Worm (Caenorhabditis elegans): ENCODE results near the gene Y34B4A.7.
A peak's percentile ranks its signal among the peaks of the same experiment; 100 is the strongest.

The Y34B4A.7 gene

ce11 chrX:5244041-5244440 is at the start of gene Y34B4A.7:
TSS of gene Y34B4A.7 (plus strand) at chrX:5244337.
- peak; percentile 39 for TF ChIP-seq lsy-2 (tag; optimal IDR thresholded peaks at IDR 0.05)
- TF ChIP-seq bed-3 (GFP tag; optimal IDR thresholded peaks at IDR 0.05), result no peak
- TF ChIP-seq mep-1 (tag; optimal IDR thresholded peaks at IDR 0.05), result peak; percentile 23
- no peak for TF ChIP-seq cnd-1 (tag; optimal IDR thresholded peaks at IDR 0.05)
- no peak for TF ChIP-seq tbx-8 (GFP tag; optimal IDR thresholded peaks at IDR 0.05)
- no peak for TF ChIP-seq M03D4.4 (tag; optimal IDR thresholded peaks at IDR 0.05)
- TF ChIP-seq sptf-1 (tag; optimal IDR thresholded peaks at IDR 0.05), result peak; percentile 6
- peak; percentile 28 for TF ChIP-seq hlh-1 (tag; optimal IDR thresholded peaks at IDR 0.05)
- TF ChIP-seq elt-1 (tag; optimal IDR thresholded peaks at IDR 0.05; ENCODE audit: borderline replicate concordance, insufficient read depth), result no peak
- peak; percentile 51 for TF ChIP-seq pha-4 (tag; optimal IDR thresholded peaks at IDR 0.05)
- TF ChIP-seq blmp-1 (tag; optimal IDR thresholded peaks at IDR 0.05), result no peak
- TF ChIP-seq flh-1 (GFP tag; optimal IDR thresholded peaks at IDR 0.05), result no peak
- peak; percentile 76 for TF ChIP-seq lin-13 (tag; optimal IDR thresholded peaks at IDR 0.05)
- no peak for TF ChIP-seq mls-2 (tag; optimal IDR thresholded peaks at IDR 0.05)

ce11 chrX:5195462-5196160 is 48.5 kb upstream of the Y34B4A.7 start, which contains the start of gene pqn-62:
TSS of gene pqn-62 (plus strand) at chrX:5196110.
- TF ChIP-seq unc-62 (GFP tag; optimal IDR thresholded peaks at IDR 0.05) (peak; percentile 31), snpc-4 (tag; optimal IDR thresholded peaks at IDR 0.05) (no peak), hlh-1 (tag; optimal IDR thresholded peaks at IDR 0.05) (peak; percentile 53), unc-120 (tag; optimal IDR thresholded peaks at IDR 0.05; ENCODE audit: poor library complexity, severe bottlenecking) (peak; percentile 56)

ce11 chrX:5197440-5197839 is 46.7 kb upstream of the Y34B4A.7 start:
- no peak for TF ChIP-seq sem-2 (GFP tag; optimal IDR thresholded peaks at IDR 0.05)

ce11 chrX:5199245-5199644 is 44.9 kb upstream of the Y34B4A.7 start:
- no peak for TF ChIP-seq mep-1 (tag; optimal IDR thresholded peaks at IDR 0.05)
- no peak for TF ChIP-seq pha-4 (tag; optimal IDR thresholded peaks at IDR 0.05)
- no peak for TF ChIP-seq nhr-237 (tag; optimal IDR thresholded peaks at IDR 0.05)
- no peak for TF ChIP-seq nhr-2 (tag; optimal IDR thresholded peaks at IDR 0.05)
- TF ChIP-seq lin-13 (tag; optimal IDR thresholded peaks at IDR 0.05), result no peak
- TF ChIP-seq ztf-11 (tag; optimal IDR thresholded peaks at IDR 0.05), result no peak
- TF ChIP-seq lsy-2 (tag; optimal IDR thresholded peaks at IDR 0.05), result no peak
- no peak for TF ChIP-seq ceh-83 (GFP tag; optimal IDR thresholded peaks at IDR 0.05)
- no peak for TF ChIP-seq zip-8 (tag; optimal IDR thresholded peaks at IDR 0.05)
- no peak for TF ChIP-seq mab-5 (tag; optimal IDR thresholded peaks at IDR 0.05)
- no peak for TF ChIP-seq cnd-1 (tag; optimal IDR thresholded peaks at IDR 0.05)
- no peak for TF ChIP-seq nhr-12 (tag; optimal IDR thresholded peaks at IDR 0.05)
- no peak for TF ChIP-seq drap-1 (GFP tag; optimal IDR thresholded peaks at IDR 0.05)
- no peak for TF ChIP-seq bed-3 (GFP tag; optimal IDR thresholded peaks at IDR 0.05)
- no peak for TF ChIP-seq snpc-4 (tag; optimal IDR thresholded peaks at IDR 0.05)
- TF ChIP-seq blmp-1 (tag; optimal IDR thresholded peaks at IDR 0.05), result no peak

- TF ChIP-seq hlh-1 (tag; optimal IDR thresholded peaks at IDR 0.05) (peak; percentile 59), unc-62 (GFP tag; optimal IDR thresholded peaks at IDR 0.05) (peak; percentile 35), tbx-8 (GFP tag; optimal IDR thresholded peaks at IDR 0.05) (no peak)
Observed at ce11 chrX:5199825-5200373, 44.2 kb upstream of the Y34B4A.7 start.

- TF ChIP-seq cnd-1 (tag; optimal IDR thresholded peaks at IDR 0.05), result no peak
- no peak for TF ChIP-seq zip-8 (tag; optimal IDR thresholded peaks at IDR 0.05)
- TF ChIP-seq lsy-2 (tag; optimal IDR thresholded peaks at IDR 0.05), result no peak
- TF ChIP-seq nhr-12 (tag; optimal IDR thresholded peaks at IDR 0.05), result no peak
- no peak for TF ChIP-seq nhr-28 (tag; optimal IDR thresholded peaks at IDR 0.05)
- TF ChIP-seq elt-3 (tag; optimal IDR thresholded peaks at IDR 0.05), result no peak
- TF ChIP-seq mep-1 (tag; optimal IDR thresholded peaks at IDR 0.05), result no peak
- TF ChIP-seq bed-3 (GFP tag; optimal IDR thresholded peaks at IDR 0.05), result no peak
- no peak for TF ChIP-seq drap-1 (GFP tag; optimal IDR thresholded peaks at IDR 0.05)
- no peak for TF ChIP-seq elt-1 (tag; optimal IDR thresholded peaks at IDR 0.05; ENCODE audit: borderline replicate concordance, insufficient read depth)
- TF ChIP-seq sptf-1 (tag; optimal IDR thresholded peaks at IDR 0.05), result no peak
- no peak for TF ChIP-seq unc-120 (tag; optimal IDR thresholded peaks at IDR 0.05; ENCODE audit: poor library complexity, severe bottlenecking)
- TF ChIP-seq ham-2 (GFP tag; optimal IDR thresholded peaks at IDR 0.05), result no peak
- TF ChIP-seq pha-4 (tag; optimal IDR thresholded peaks at IDR 0.05), result no peak
- TF ChIP-seq ztf-11 (tag; optimal IDR thresholded peaks at IDR 0.05), result no peak
- TF ChIP-seq nhr-2 (tag; optimal IDR thresholded peaks at IDR 0.05), result no peak
- TF ChIP-seq ceh-43 (GFP tag; optimal IDR thresholded peaks at IDR 0.05), result no peak
- TF ChIP-seq lin-32 (GFP tag; optimal IDR thresholded peaks at IDR 0.05), result no peak
- no peak for TF ChIP-seq nhr-76 (tag; optimal IDR thresholded peaks at IDR 0.05)
- TF ChIP-seq ces-1 (GFP tag; optimal IDR thresholded peaks at IDR 0.05), result no peak
Observed at ce11 chrX:5201860-5202259, 42.3 kb upstream of the Y34B4A.7 start.
